Fruit fly (Drosophila melanogaster) whole organism: ENCODE data around the gene D19A.

ENCODE experiments used
- CG8478 ChIP-seq: fragments of >200 bp; optimal IDR thresholded peaks from 2 replicates; lab custom pipeline; 2018; ENCODE audit warnings: inconsistent platforms
- Dll ChIP-seq: fragments of >200 bp; optimal IDR thresholded peaks from 2 replicates; lab custom pipeline; 2017
- EcR ChIP-seq, 2 experiments: fragments of >200 bp; optimal IDR thresholded peaks; 2 replicates each; lab custom pipeline; 2017; ENCODE audit warnings: missing biosample characterization in 2 of 2, missing genetic modification characterization in 2 of 2, missing genetic modification reagents in 2 of 2
- psq ChIP-seq: fragments of >200 bp; optimal IDR thresholded peaks from 2 replicates; lab custom pipeline; 2017
- usp ChIP-seq: fragments of >200 bp; optimal IDR thresholded peaks from 2 replicates; lab custom pipeline; 2017; ENCODE audit warnings: missing biosample characterization, missing genetic modification characterization, mixed read lengths

dm6 chr3L:6184884-6185438, 4.0 kb downstream of the D19A start, which contains the start of the genes D19B and CG43293:
- TF ChIP-seq Dll (no peak), EcR (GFP tag; optimal IDR thresholded peaks at IDR 0.05; lab: Kevin White, UChicago) (no peak), usp (GFP tag; lab: Kevin White, UChicago) (no peak), CG8478 (no peak), psq (no peak)
